Fruit fly (Drosophila melanogaster) whole organism, embryonic: Measurements from ENCODE around the gene CG32425.

Experiments used
- Abd-B ChIP-seq: fragments of 200-800 bp; sonication (Bioruptor generic); optimal IDR thresholded peaks from 2 replicates; lab custom pipeline; 2018; ENCODE audit warnings: missing biosample characterization, mild to moderate bottlenecking, missing genetic modification characterization, moderate library complexity
- Ada2b ChIP-seq: fragments of 200-800 bp; sonication (Bioruptor generic); IDR thresholded peaks from 2 replicates; pipeline ENCODE4 v1.3.6; 2022; ENCODE audit warnings: missing biosample characterization, missing genetic modification characterization
- CG11398 ChIP-seq: fragments of 200-800 bp; sonication (Bioruptor generic); optimal IDR thresholded peaks from 2 replicates; lab custom pipeline; 2016; ENCODE audit warnings: missing biosample characterization, missing genetic modification characterization
- CG11504 ChIP-seq: fragments of 200-800 bp; sonication (Bioruptor generic); optimal IDR thresholded peaks from 3 replicates; lab custom pipeline; 2019; ENCODE audit warnings: missing biosample characterization, mild to moderate bottlenecking, missing genetic modification characterization, moderate library complexity
- CG11696 ChIP-seq: fragments of 200-800 bp; sonication (Bioruptor generic); IDR thresholded peaks from 2 replicates; pipeline ENCODE4 v1.3.6; 2022; ENCODE audit warnings: missing biosample characterization, missing genetic modification characterization
- CG12071 ChIP-seq: fragments of 200-800 bp; sonication (Bioruptor generic); optimal IDR thresholded peaks from 3 replicates; lab custom pipeline; 2018; ENCODE audit warnings: missing biosample characterization, mild to moderate bottlenecking, missing genetic modification characterization
- CG12299 ChIP-seq: fragments of 200-800 bp; sonication (Bioruptor generic); optimal IDR thresholded peaks from 2 replicates; lab custom pipeline; 2018; ENCODE audit warnings: missing biosample characterization, mild to moderate bottlenecking, missing genetic modification characterization
- CG13424 ChIP-seq: fragments of 200-800 bp; sonication (Bioruptor generic); optimal IDR thresholded peaks from 2 replicates; lab custom pipeline; 2019; ENCODE audit warnings: missing biosample characterization, mild to moderate bottlenecking, missing genetic modification characterization, moderate library complexity
- CG14014 ChIP-seq: fragments of 200-800 bp; sonication (Bioruptor generic); IDR thresholded peaks from 2 replicates; pipeline ENCODE4 v1.3.6; 2022; ENCODE audit warnings: missing biosample characterization, missing genetic modification characterization
- CG17359 ChIP-seq: fragments of 200-800 bp; sonication (Bioruptor generic); optimal IDR thresholded peaks from 3 replicates; lab custom pipeline; 2018; ENCODE audit warnings: missing biosample characterization, mild to moderate bottlenecking, missing genetic modification characterization, moderate library complexity
- CG17912 ChIP-seq: fragments of 200-800 bp; sonication (Bioruptor generic); optimal IDR thresholded peaks from 2 replicates; lab custom pipeline; 2018; ENCODE audit warnings: missing biosample characterization, mild to moderate bottlenecking, missing genetic modification characterization
- CG18476 ChIP-seq: fragments of 200-800 bp; sonication (Bioruptor generic); optimal IDR thresholded peaks from 2 replicates; lab custom pipeline; 2016; ENCODE audit warnings: missing biosample characterization, mild to moderate bottlenecking, missing genetic modification characterization
- CG2875 ChIP-seq: fragments of 200-800 bp; sonication (Bioruptor generic); optimal IDR thresholded peaks from 2 replicates; lab custom pipeline; 2017; ENCODE audit warnings: missing biosample characterization, mild to moderate bottlenecking, missing genetic modification characterization, missing genetic modification reagents
- CG3163 ChIP-seq: fragments of 200-800 bp; sonication (Bioruptor generic); optimal IDR thresholded peaks from 3 replicates; lab custom pipeline; 2016; ENCODE audit warnings: missing biosample characterization, missing genetic modification characterization
- CG33557 ChIP-seq: fragments of 200-800 bp; sonication (Bioruptor generic); optimal IDR thresholded peaks from 2 replicates; lab custom pipeline; 2019; ENCODE audit warnings: missing biosample characterization, mild to moderate bottlenecking, missing genetic modification characterization, moderate library complexity
- CG3847 ChIP-seq: fragments of 200-800 bp; sonication (Bioruptor generic); IDR thresholded peaks from 2 replicates; pipeline ENCODE4 v1.3.6; 2022; ENCODE audit warnings: missing biosample characterization, missing genetic modification characterization
- CG4820 ChIP-seq: fragments of 200-800 bp; sonication (Bioruptor generic); optimal IDR thresholded peaks from 3 replicates; lab custom pipeline; 2016; ENCODE audit warnings: missing biosample characterization, missing genetic modification characterization
- CG6854 ChIP-seq: fragments of 200-800 bp; sonication (Bioruptor generic); optimal IDR thresholded peaks from 3 replicates; lab custom pipeline; 2017; ENCODE audit warnings: missing biosample characterization, mild to moderate bottlenecking, missing genetic modification characterization
- CG7928 ChIP-seq: fragments of 200-800 bp; sonication (Bioruptor generic); optimal IDR thresholded peaks from 2 replicates; lab custom pipeline; 2017; ENCODE audit warnings: missing biosample characterization, mild to moderate bottlenecking, missing genetic modification characterization
- CG8478 ChIP-seq: fragments of >200 bp; optimal IDR thresholded peaks from 2 replicates; lab custom pipeline; 2018
- CG8765 ChIP-seq: fragments of 200-800 bp; sonication (Bioruptor generic); IDR thresholded peaks from 2 replicates; pipeline ENCODE4 v1.3.6; 2022; ENCODE audit warnings: missing biosample characterization, missing genetic modification characterization
- CG9797 ChIP-seq: fragments of 200-800 bp; sonication (Bioruptor generic); optimal IDR thresholded peaks from 3 replicates; lab custom pipeline; 2018; ENCODE audit warnings: missing biosample characterization, mild to moderate bottlenecking, missing genetic modification characterization
- Dad ChIP-seq: fragments of 200-800 bp; sonication (Bioruptor generic); optimal IDR thresholded peaks from 3 replicates; lab custom pipeline; 2016; ENCODE audit warnings: missing biosample characterization, missing genetic modification characterization
- GATAe ChIP-seq: fragments of 200-800 bp; sonication (Bioruptor generic); conservative IDR thresholded peaks from 2 replicates; pipeline ENCODE4 v1.3.6; 2022; ENCODE audit warnings: missing biosample characterization, missing genetic modification characterization
- HHEX ChIP-seq: fragments of 200-800 bp; sonication (Bioruptor generic); optimal IDR thresholded peaks from 3 replicates; lab custom pipeline; 2017; ENCODE audit warnings: missing biosample characterization, mild to moderate bottlenecking, missing genetic modification characterization, missing genetic modification reagents
- HLHmδ ChIP-seq: fragments of 200-800 bp; sonication (Bioruptor generic); optimal IDR thresholded peaks from 2 replicates; lab custom pipeline; 2018; ENCODE audit warnings: missing biosample characterization, mild to moderate bottlenecking, missing genetic modification characterization, moderate library complexity
- MBD-R2 ChIP-seq: fragments of 200-800 bp; sonication (Bioruptor generic); IDR thresholded peaks from 2 replicates; pipeline ENCODE4 v1.3.6; 2022; ENCODE audit warnings: missing biosample characterization, missing genetic modification characterization
- Oli ChIP-seq: fragments of 200-800 bp; sonication (Bioruptor generic); optimal IDR thresholded peaks from 2 replicates; lab custom pipeline; 2018; ENCODE audit warnings: missing biosample characterization, mild to moderate bottlenecking, missing genetic modification characterization, moderate library complexity
- Pdp1 ChIP-seq, 2 experiments: fragments of 200-800 bp; sonication (Bioruptor generic); optimal IDR thresholded peaks; 3 replicates each; lab custom pipeline; 2016; ENCODE audit warnings: missing biosample characterization in 2 of 2, missing genetic modification characterization in 2 of 2, mild to moderate bottlenecking in 1 of 2, moderate library complexity in 1 of 2
- Trl ChIP-seq, 3 experiments: fragments of >200 bp in 2 of 3; fragments of 200-800 bp in 1 of 3; sonication (Bioruptor generic) in 1 of 3; optimal IDR thresholded peaks; 2 replicates in 1 of 3; 3 replicates in 2 of 3; lab custom pipeline; 2016 to 2017; ENCODE audit warnings: missing biosample characterization in 1 of 3, missing genetic modification characterization in 1 of 3
- Usf ChIP-seq: fragments of 200-800 bp; sonication (Bioruptor generic); optimal IDR thresholded peaks from 2 replicates; lab custom pipeline; 2017; ENCODE audit warnings: missing genotype, missing biosample characterization, missing genetic modification characterization
- bigmax ChIP-seq: fragments of 200-800 bp; sonication (Bioruptor generic); optimal IDR thresholded peaks from 2 replicates; lab custom pipeline; 2018; ENCODE audit warnings: missing biosample characterization, mild to moderate bottlenecking, missing genetic modification characterization
- cas ChIP-seq: fragments of 200-800 bp; sonication (Bioruptor generic); IDR thresholded peaks from 2 replicates; pipeline ENCODE4 v1.3.6; 2022; ENCODE audit warnings: missing biosample characterization, missing genetic modification characterization
- chn ChIP-seq: fragments of 200-800 bp; sonication (Bioruptor generic); optimal IDR thresholded peaks from 2 replicates; lab custom pipeline; 2016; ENCODE audit warnings: missing biosample characterization, missing genetic modification characterization
- eyg ChIP-seq: fragments of 200-800 bp; sonication (Bioruptor generic); optimal IDR thresholded peaks from 3 replicates; lab custom pipeline; 2016; ENCODE audit warnings: missing biosample characterization, missing genetic modification characterization
- fd64A ChIP-seq: fragments of 200-800 bp; sonication (Bioruptor generic); optimal IDR thresholded peaks from 3 replicates; lab custom pipeline; 2018; ENCODE audit warnings: missing biosample characterization, mild to moderate bottlenecking, missing genetic modification characterization
- gem ChIP-seq: fragments of 200-800 bp; sonication (Bioruptor generic); optimal IDR thresholded peaks from 2 replicates; lab custom pipeline; 2019; ENCODE audit warnings: missing biosample characterization, mild to moderate bottlenecking, missing genetic modification characterization, moderate library complexity
- gsb ChIP-seq: fragments of 200-800 bp; sonication (Bioruptor generic); IDR thresholded peaks from 2 replicates; pipeline ENCODE4 v1.3.6; 2022; ENCODE audit warnings: missing biosample characterization, missing genetic modification characterization
- h ChIP-seq: fragments of >200 bp; optimal IDR thresholded peaks from 2 replicates; lab custom pipeline; 2017
- hkb ChIP-seq, 2 experiments: fragments of 200-800 bp in 1 of 2; fragments of >200 bp in 1 of 2; sonication (Bioruptor generic) in 1 of 2; IDR thresholded peaks in 1 of 2; optimal IDR thresholded peaks in 1 of 2; 2 replicates each; pipeline versions ENCODE4 v1.3.6 to Lab custom; 2017 to 2022; ENCODE audit warnings: missing biosample characterization in 1 of 2, missing genetic modification characterization in 1 of 2
- maf-S ChIP-seq: fragments of 200-800 bp; sonication (Bioruptor generic); optimal IDR thresholded peaks from 2 replicates; lab custom pipeline; 2016; ENCODE audit warnings: missing biosample characterization, missing genetic modification characterization
- nmo ChIP-seq: fragments of 200-800 bp; sonication (Bioruptor generic); optimal IDR thresholded peaks from 2 replicates; lab custom pipeline; 2018; ENCODE audit warnings: missing biosample characterization, mild to moderate bottlenecking, missing genetic modification characterization, moderate library complexity
- nom ChIP-seq: fragments of 200-800 bp; sonication (Bioruptor generic); optimal IDR thresholded peaks from 2 replicates; lab custom pipeline; 2017; ENCODE audit warnings: missing biosample characterization, missing genetic modification characterization, mild to moderate bottlenecking, moderate library complexity, missing genetic modification reagents
- pnt ChIP-seq: fragments of 200-800 bp; sonication (Bioruptor generic); optimal IDR thresholded peaks from 3 replicates; lab custom pipeline; 2016; ENCODE audit warnings: missing biosample characterization, missing genetic modification characterization
- scrt ChIP-seq: fragments of 200-800 bp; sonication (Bioruptor generic); optimal IDR thresholded peaks from 2 replicates; lab custom pipeline; 2018; ENCODE audit warnings: missing biosample characterization, mild to moderate bottlenecking, missing genetic modification characterization, moderate library complexity
- ssp ChIP-seq: fragments of 200-800 bp; sonication (Bioruptor generic); IDR thresholded peaks from 2 replicates; pipeline ENCODE4 v1.3.6; 2022; ENCODE audit warnings: missing biosample characterization, missing genetic modification characterization
- tgo ChIP-seq: fragments of 200-800 bp; sonication (Bioruptor generic); IDR thresholded peaks from 3 replicates; pipeline ENCODE4 v1.3.6; 2022; ENCODE audit warnings: missing biosample characterization, missing genetic modification characterization
- tna ChIP-seq: fragments of 200-800 bp; sonication (Bioruptor generic); IDR thresholded peaks from 2 replicates; pipeline ENCODE4 v1.3.6; 2022; ENCODE audit warnings: missing biosample characterization, missing genetic modification characterization; ENCODE audit not compliant: partially characterized antibody
- wek ChIP-seq: fragments of 200-800 bp; sonication (Bioruptor generic); optimal IDR thresholded peaks from 3 replicates; lab custom pipeline; 2018; ENCODE audit warnings: missing biosample characterization, mild to moderate bottlenecking, missing genetic modification characterization, moderate library complexity

Gene CG32425

dm6 chr3L:20526196-20526740, 29.1 kb downstream of the CG32425 start, which contains the start of gene Nubp2 (continued):
- peak; percentile 98 for TF ChIP-seq Abd-B (GFP tag; lab: Kevin White, UChicago)
- TF ChIP-seq gsb (GFP tag; lab: Robert Waterston, UW) = peak; percentile 86
- TF ChIP-seq CG12071 (GFP tag; lab: Kevin White, UChicago) = peak; percentile 81
- TF ChIP-seq fd64A (GFP tag; lab: Kevin White, UChicago) = peak; percentile 47
- TF ChIP-seq Pdp1 (GFP tag; optimal IDR thresholded peaks at IDR 0.05; lab: Kevin White, UChicago) = peak; percentile 36 to 96
- TF ChIP-seq nmo (GFP tag; lab: Kevin White, UChicago) = peak; percentile 98
- TF ChIP-seq CG3847 (GFP tag; lab: Robert Waterston, UW) = peak; percentile 96
- TF ChIP-seq CG3163 = peak; percentile 71
- no peak for TF ChIP-seq hkb (optimal IDR thresholded peaks at IDR 0.05; lab: Kevin White, UChicago)
- peak; percentile 86; the same call in 1 of the 2 replicates for TF ChIP-seq hkb (GFP tag; IDR thresholded peaks at IDR 0.05; lab: Robert Waterston, UW)
- TF ChIP-seq Ada2b (GFP tag; lab: Robert Waterston, UW) = peak; percentile 90
- TF ChIP-seq CG8478 (lab: Kevin White, UChicago) = no peak
- peak; percentile 73 for TF ChIP-seq CG11696
- TF ChIP-seq CG8765 = peak; percentile 88
- no peak for TF ChIP-seq tna (GFP tag; lab: Robert Waterston, UW)
- TF ChIP-seq tgo (GFP tag; lab: Robert Waterston, UW) = peak; percentile 95
- peak; percentile 95 for TF ChIP-seq Oli (tag; lab: Kevin White, UChicago)
- TF ChIP-seq cas = peak; percentile 81
- TF ChIP-seq CG4820 = peak; percentile 95
- peak; percentile 96 for TF ChIP-seq scrt (GFP tag; lab: Kevin White, UChicago)
- peak; percentile 99 for TF ChIP-seq wek (GFP tag; lab: Kevin White, UChicago)
- TF ChIP-seq CG17359 = peak; percentile 90
- TF ChIP-seq CG17912 = peak; percentile 64
- TF ChIP-seq CG14014 (GFP tag; lab: Robert Waterston, UW) = peak; percentile 91
- TF ChIP-seq CG18476 (GFP tag; lab: Kevin White, UChicago) = peak; percentile 92
- peak; percentile 98 for TF ChIP-seq gem (tag; lab: Kevin White, UChicago)
- peak; percentile 81 for TF ChIP-seq MBD-R2 (GFP tag; lab: Robert Waterston, UW)
- TF ChIP-seq CG7928 (GFP tag; lab: Kevin White, UChicago) = peak; percentile 96
- TF ChIP-seq CG11504 = peak; percentile 95
- peak; percentile 90 for TF ChIP-seq ssp (GFP tag; lab: Robert Waterston, UW)
- no peak for TF ChIP-seq Trl (optimal IDR thresholded peaks at IDR 0.05; lab: Kevin White, UChicago)
- TF ChIP-seq Trl (GFP tag; optimal IDR thresholded peaks at IDR 0.05; lab: Kevin White, UChicago) = peak; percentile 92
- TF ChIP-seq chn (GFP tag; lab: Kevin White, UChicago) = peak; percentile 94
- peak; percentile 96 for TF ChIP-seq CG33557 (GFP tag; lab: Kevin White, UChicago)
- peak; percentile 94 for TF ChIP-seq maf-S (GFP tag; lab: Kevin White, UChicago)
- no peak for TF ChIP-seq h (lab: Kevin White, UChicago)
- peak; percentile 82 for TF ChIP-seq CG6854 (GFP tag; lab: Kevin White, UChicago)
- peak; percentile 40 for TF ChIP-seq CG9797 (GFP tag; lab: Kevin White, UChicago)
- TF ChIP-seq nom = peak; percentile 77
- TF ChIP-seq pnt (GFP tag; lab: Kevin White, UChicago) = peak; percentile 94
- TF ChIP-seq GATAe (GFP tag; lab: Robert Waterston, UW) = peak; percentile 90
- TF ChIP-seq CG2875 (GFP tag; lab: Kevin White, UChicago) = peak; percentile 76
- TF ChIP-seq bigmax (GFP tag; lab: Kevin White, UChicago) = peak; percentile 9
- TF ChIP-seq HLHmδ = no peak
- TF ChIP-seq Usf (GFP tag; lab: Kevin White, UChicago) = peak; percentile 93
- TF ChIP-seq HHEX = peak; percentile 94
- TF ChIP-seq CG11398 (GFP tag; lab: Kevin White, UChicago) = peak; percentile 70
- TF ChIP-seq eyg (GFP tag; lab: Kevin White, UChicago) = peak; percentile 80
- peak; percentile 98 for TF ChIP-seq CG13424
- TF ChIP-seq Dad (GFP tag; lab: Kevin White, UChicago) = peak; percentile 92
- TF ChIP-seq CG12299 = peak; percentile 91
